Worm (Caenorhabditis elegans) whole organism, L1 larva: ENCODE data around the gene Y43F8C.5.

Experiments used
- C16A3.4 ChIP-seq: fragments of 150-350 bp; optimal IDR thresholded peaks from 2 replicates; lab custom pipeline; 2014; ENCODE audit warnings: missing biosample characterization, missing genetic modification characterization
- F16B12.6 ChIP-seq: fragments of 150-350 bp; optimal IDR thresholded peaks from 2 replicates; lab custom pipeline; 2014; ENCODE audit warnings: missing biosample characterization, missing genetic modification characterization
- blmp-1 ChIP-seq: fragments of 150-350 bp; optimal IDR thresholded peaks from 2 replicates; lab custom pipeline; 2014; ENCODE audit warnings: missing biosample characterization, missing genetic modification characterization
- ceh-82 ChIP-seq, 3 experiments: fragments of 150-350 bp in 1 of 3; sonication (generic microtip) in 2 of 3; optimal IDR thresholded peaks; 2 replicates each; lab custom pipeline; 2014 to 2017; ENCODE audit warnings: missing biosample characterization in 3 of 3, missing genetic modification characterization in 3 of 3
- ceh-88 ChIP-seq: fragments of 200-800 bp; sonication (Bioruptor generic); IDR thresholded peaks from 2 replicates; pipeline ENCODE4 v1.3.6; 2022; ENCODE audit warnings: missing genetic modification characterization, missing compliant biosample characterization
- dpl-1 ChIP-seq, 3 experiments: fragments of 150-350 bp in 2 of 3; sonication (generic microtip) in 1 of 3; optimal IDR thresholded peaks; 2 replicates each; lab custom pipeline; 2014 to 2017; ENCODE audit warnings: missing biosample characterization in 3 of 3, missing genetic modification characterization in 3 of 3, missing genetic modification reagents in 3 of 3
- efl-1 ChIP-seq, 4 experiments: fragments of 150-350 bp; optimal IDR thresholded peaks in 3 of 4; peaks in 1 of 4; 1 replicate in 1 of 4; 2 replicates in 3 of 4; lab custom pipeline; 2014; ENCODE audit warnings: missing biosample characterization in 2 of 4, missing genetic modification characterization in 2 of 4, missing genetic modification reagents in 2 of 4
- egl-13 ChIP-seq: sonication (generic microtip); optimal IDR thresholded peaks from 2 replicates; lab custom pipeline; 2016; ENCODE audit warnings: missing genotype, missing genetic modification reagents, missing genetic modification characterization, missing compliant biosample characterization
- egl-27 ChIP-seq, 2 experiments: fragments of 150-350 bp in 1 of 2; sonication (generic microtip); optimal IDR thresholded peaks; 3 replicates each; lab custom pipeline; 2017 to 2018; ENCODE audit warnings: missing biosample characterization in 2 of 2, missing genetic modification characterization in 2 of 2, missing genetic modification reagents in 2 of 2
- elt-2 ChIP-seq: sonication (generic microtip); optimal IDR thresholded peaks from 2 replicates; lab custom pipeline; 2016; ENCODE audit warnings: missing genetic modification characterization, mild to moderate bottlenecking, inconsistent platforms, missing compliant biosample characterization, missing genetic modification reagents
- elt-3 ChIP-seq, 6 experiments: fragments of 150-350 bp in 1 of 6; sonication (generic microtip); optimal IDR thresholded peaks; 2 replicates each; lab custom pipeline; 2017 to 2018; ENCODE audit warnings: missing biosample characterization in 6 of 6, missing genetic modification characterization in 6 of 6, inconsistent platforms in 1 of 6
- fkh-8 ChIP-seq: sonication (generic microtip); optimal IDR thresholded peaks from 2 replicates; lab custom pipeline; 2016; ENCODE audit warnings: mild to moderate bottlenecking, missing genetic modification characterization, missing compliant biosample characterization
- grh-1 ChIP-seq: fragments of 200-800 bp; sonication (Bioruptor generic); IDR thresholded peaks from 2 replicates; pipeline ENCODE4 v1.3.6; 2022; ENCODE audit warnings: missing genetic modification reagents, missing genetic modification characterization, missing compliant biosample characterization
- hpl-2 ChIP-seq: fragments of 150-350 bp; optimal IDR thresholded peaks from 2 replicates; lab custom pipeline; 2014; ENCODE audit warnings: missing biosample characterization, missing genetic modification reagents, missing genetic modification characterization
- jun-1 ChIP-seq: fragments of 150-350 bp; optimal IDR thresholded peaks from 2 replicates; lab custom pipeline; 2014; ENCODE audit warnings: missing biosample characterization, missing genetic modification reagents, missing genetic modification characterization
- lin-13 ChIP-seq: fragments of 150-350 bp; optimal IDR thresholded peaks from 2 replicates; lab custom pipeline; 2014; ENCODE audit warnings: missing biosample characterization, missing genetic modification reagents, missing genetic modification characterization
- lin-35 ChIP-seq, 2 experiments: fragments of 150-350 bp; optimal IDR thresholded peaks; 2 replicates each; lab custom pipeline; 2014; ENCODE audit warnings: missing biosample characterization in 2 of 2, missing genetic modification characterization in 2 of 2, missing genetic modification reagents in 2 of 2
- lir-3 ChIP-seq: sonication (generic microtip); optimal IDR thresholded peaks from 2 replicates; lab custom pipeline; 2016; ENCODE audit warnings: mild to moderate bottlenecking, missing genetic modification characterization, moderate library complexity, missing compliant biosample characterization; ENCODE audit not compliant: poor library complexity
- lsy-2 ChIP-seq, 2 experiments: fragments of 150-350 bp; optimal IDR thresholded peaks; 2 replicates each; lab custom pipeline; 2014; ENCODE audit warnings: missing biosample characterization in 2 of 2, missing genetic modification characterization in 2 of 2
- nhr-19 ChIP-seq: fragments of 200-800 bp; sonication (Bioruptor generic); conservative IDR thresholded peaks from 2 replicates; pipeline ENCODE4 v1.3.6; 2022; ENCODE audit warnings: missing genetic modification characterization, missing compliant biosample characterization
- nhr-20 ChIP-seq: sonication (generic microtip); optimal IDR thresholded peaks from 2 replicates; lab custom pipeline; 2016; ENCODE audit warnings: mild to moderate bottlenecking, missing genetic modification characterization, missing compliant biosample characterization
- nhr-28 ChIP-seq: fragments of 150-350 bp; optimal IDR thresholded peaks from 2 replicates; lab custom pipeline; 2014; ENCODE audit warnings: missing biosample characterization, missing genetic modification characterization
- nhr-76 ChIP-seq: sonication (generic microtip); optimal IDR thresholded peaks from 2 replicates; lab custom pipeline; 2017; ENCODE audit warnings: missing biosample characterization, missing genetic modification characterization
- nhr-85 ChIP-seq: sonication (generic microtip); peaks from one replicate; lab custom pipeline; 2016; ENCODE audit warnings: missing genetic modification characterization, inconsistent platforms, missing compliant biosample characterization
- pax-3 ChIP-seq: fragments of 200-800 bp; sonication (Bioruptor generic); optimal IDR thresholded peaks from 2 replicates; lab custom pipeline; 2018; ENCODE audit warnings: mild to moderate bottlenecking, missing genetic modification characterization, moderate library complexity, missing compliant biosample characterization
- skn-1 ChIP-seq: fragments of 150-350 bp; optimal IDR thresholded peaks from 2 replicates; lab custom pipeline; 2014; ENCODE audit warnings: missing biosample characterization, missing genetic modification characterization
- sox-4 ChIP-seq: sonication (generic microtip); optimal IDR thresholded peaks from 2 replicates; lab custom pipeline; 2016; ENCODE audit warnings: missing genetic modification characterization, missing compliant biosample characterization
- swsn-7 ChIP-seq: sonication (generic microtip); optimal IDR thresholded peaks from 2 replicates; lab custom pipeline; 2016; ENCODE audit warnings: missing genetic modification characterization, missing compliant biosample characterization
- tlp-1 ChIP-seq: fragments of 150-350 bp; optimal IDR thresholded peaks from 2 replicates; lab custom pipeline; 2014; ENCODE audit warnings: missing biosample characterization, missing genetic modification characterization
- unc-130 ChIP-seq: fragments of 150-350 bp; optimal IDR thresholded peaks from 2 replicates; lab custom pipeline; 2017; ENCODE audit warnings: missing biosample characterization, missing genetic modification characterization, inconsistent platforms
- unc-30 ChIP-seq: sonication (generic microtip); optimal IDR thresholded peaks from 2 replicates; lab custom pipeline; 2017; ENCODE audit warnings: missing biosample characterization, missing genetic modification characterization
- unc-62 ChIP-seq: fragments of 150-350 bp; optimal IDR thresholded peaks from 2 replicates; lab custom pipeline; 2014; ENCODE audit warnings: missing biosample characterization, missing genetic modification reagents, missing genetic modification characterization
- vab-15 ChIP-seq: sonication (generic microtip); optimal IDR thresholded peaks from 2 replicates; lab custom pipeline; 2017; ENCODE audit warnings: missing genotype, mild to moderate bottlenecking, missing genetic modification characterization, missing compliant biosample characterization
- xbp-1 ChIP-seq: sonication (generic microtip); optimal IDR thresholded peaks from 2 replicates; lab custom pipeline; 2016; ENCODE audit warnings: missing genetic modification characterization, missing compliant biosample characterization
- zip-4 ChIP-seq: fragments of 200-800 bp; sonication (Bioruptor generic); optimal IDR thresholded peaks from 2 replicates; lab custom pipeline; 2018; ENCODE audit warnings: mild to moderate bottlenecking, missing genetic modification characterization, moderate library complexity, missing compliant biosample characterization

The Y43F8C.5 gene

DNA sequence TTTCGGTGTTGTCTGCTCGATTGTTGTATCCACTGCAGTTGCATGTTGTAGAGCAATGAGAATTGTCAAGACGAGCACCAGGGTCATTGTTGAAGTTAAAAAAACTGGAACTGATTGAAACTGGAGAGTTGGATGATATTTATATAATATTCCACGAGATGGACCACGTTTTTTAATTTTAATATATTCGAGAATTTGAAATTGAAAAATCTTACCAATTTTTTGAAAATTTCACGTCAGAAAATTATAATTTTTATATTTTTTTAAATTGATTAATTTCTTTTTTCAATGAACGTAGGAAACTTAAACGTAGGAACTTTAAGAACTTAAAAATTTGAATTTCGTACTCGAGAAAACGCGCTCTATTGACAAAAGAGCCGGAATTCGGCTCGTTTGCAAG, at the start of gene Y43F8C.5:
Gene Y43F8C.5, minus strand, starts transcription at position 101 of the 400 bp plus-strand sequence.
- TF ChIP-seq sox-4 (no peak), tlp-1 (tag; lab: Kevin White, UChicago) (no peak), zip-4 (GFP tag; lab: Kevin White, UChicago) (no peak), nhr-76 (tag; lab: Kevin White, UChicago) (no peak), nhr-19 (no peak), elt-3 (tag; optimal IDR thresholded peaks at IDR 0.05; lab: Kevin White, UChicago) (no peak), efl-1 (optimal IDR thresholded peaks at IDR 0.05; lab: Kevin White, UChicago) (no peak), efl-1 (GFP tag; optimal IDR thresholded peaks at IDR 0.05 in 1 of 2; lab: Kevin White, UChicago) (no peak), unc-130 (no peak), egl-13 (no peak), swsn-7 (tag; lab: Kevin White, UChicago) (no peak), vab-15 (tag; lab: Kevin White, UChicago) (no peak)
- TF ChIP-seq, all 84 proteins: peak for 0

DNA sequence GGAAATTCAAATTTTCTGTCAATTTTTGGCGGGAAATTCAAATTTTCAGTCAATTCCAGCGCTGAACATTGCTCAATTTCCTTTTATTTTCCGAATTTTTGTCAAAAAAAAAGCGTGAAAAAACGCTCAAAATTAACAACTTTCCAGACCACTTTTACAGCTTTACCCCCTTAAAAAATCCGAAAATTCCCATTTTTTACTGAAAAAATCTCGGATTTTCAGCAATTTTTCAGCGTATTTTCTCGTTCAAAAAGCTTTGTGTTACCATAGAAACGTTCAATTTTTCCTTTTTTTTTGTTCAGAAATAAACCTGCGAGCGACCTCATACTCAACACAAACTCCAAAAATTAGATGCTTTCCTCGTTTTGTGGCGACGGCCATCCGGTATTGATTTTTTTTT, 42.1 kb upstream of the Y43F8C.5 start, which contains the start of gene mrp-7:
Gene mrp-7, plus strand, starts transcription at position 301 of the 400 bp plus-strand sequence.
- TF ChIP-seq lsy-2 (tag; optimal IDR thresholded peaks at IDR 0.05; lab: Kevin White, UChicago) (no peak), C16A3.4 (tag; lab: Kevin White, UChicago) (no peak), nhr-28 (tag; lab: Kevin White, UChicago) (no peak), unc-62 (GFP tag; lab: Kevin White, UChicago) (no peak), F16B12.6 (tag; lab: Kevin White, UChicago) (no peak), nhr-85 (tag; lab: Kevin White, UChicago) (no peak), lir-3 (tag; lab: Kevin White, UChicago) (no peak), fkh-8 (tag; lab: Kevin White, UChicago) (no peak), hpl-2 (no peak), ceh-88 (GFP tag; lab: Robert Waterston, UW) (no peak)

DNA sequence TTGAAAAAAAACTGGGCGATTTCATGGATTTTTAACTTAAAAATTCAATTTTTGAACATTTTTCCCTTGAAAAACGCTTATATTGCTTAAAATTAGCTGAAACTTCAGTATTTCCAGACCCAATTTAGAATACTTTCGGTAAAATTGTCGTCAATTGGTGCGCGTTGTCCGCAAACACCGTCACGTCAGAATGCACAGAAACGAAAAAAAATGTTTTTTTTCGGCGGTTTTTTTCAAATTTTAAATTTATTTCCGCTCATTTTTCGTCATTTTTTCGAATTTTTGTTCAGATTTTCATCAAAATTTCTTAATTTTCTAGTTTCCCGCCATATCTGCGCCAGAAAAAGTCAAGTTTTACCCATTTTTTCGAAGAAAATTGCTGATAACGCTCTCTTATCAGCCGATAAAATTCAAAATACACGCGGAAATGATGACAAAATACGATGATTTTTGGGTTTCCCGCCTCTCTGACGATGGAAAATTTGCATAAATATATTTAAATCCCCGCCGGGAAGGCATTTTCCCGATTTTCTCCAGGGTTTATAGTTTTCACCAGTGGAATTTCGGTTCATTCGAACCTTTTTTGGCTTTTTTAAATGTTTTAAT, 41.0 kb upstream of the Y43F8C.5 start:
- TF ChIP-seq elt-2 (tag; lab: Kevin White, UChicago) (peak; percentile 12), ceh-82 (tag; optimal IDR thresholded peaks at IDR 0.05; lab: Kevin White, UChicago) (no peak), lin-35 (GFP tag; optimal IDR thresholded peaks at IDR 0.05; lab: Kevin White, UChicago) (peak in 1 of 2 experiments; percentile 25), F16B12.6 (tag; lab: Kevin White, UChicago) (peak; percentile 64), efl-1 (optimal IDR thresholded peaks at IDR 0.05; lab: Kevin White, UChicago) (peak; percentile 70 to 81), efl-1 (GFP tag; optimal IDR thresholded peaks at IDR 0.05 in 1 of 2; lab: Kevin White, UChicago) (peak; percentile 73 to 95), xbp-1 (no peak), dpl-1 (GFP tag; optimal IDR thresholded peaks at IDR 0.05; lab: Kevin White, UChicago) (peak; percentile 29 to 60 (median 33))
- TF ChIP-seq, all 84 proteins: peak for 5

DNA sequence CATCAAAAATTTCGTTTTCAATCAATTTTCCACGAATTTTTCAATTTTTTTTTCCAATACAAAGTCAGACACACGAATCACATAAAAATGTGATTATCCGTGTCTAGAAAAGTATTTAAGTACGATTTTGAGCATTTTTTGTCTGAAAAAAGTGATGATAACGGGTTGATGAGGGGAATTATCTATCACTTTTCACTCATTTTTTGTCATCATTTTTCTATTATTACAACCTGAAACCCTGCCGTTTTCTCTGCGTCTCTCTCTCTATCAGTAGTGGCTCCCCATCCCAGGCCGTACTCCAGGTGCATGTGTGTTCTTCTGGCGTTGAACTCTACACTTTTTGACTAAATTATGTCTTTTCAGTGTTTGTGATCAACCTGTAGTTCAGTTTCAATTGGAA, 39.9 kb upstream of the Y43F8C.5 start:
- no peak for TF ChIP-seq fkh-8 (tag; lab: Kevin White, UChicago)
- no peak for TF ChIP-seq lin-13 (GFP tag; lab: Kevin White, UChicago)
- peak in 1 of 2 experiments; percentile 9 for TF ChIP-seq lin-35 (GFP tag; optimal IDR thresholded peaks at IDR 0.05; lab: Kevin White, UChicago)
- TF ChIP-seq elt-2 (tag; lab: Kevin White, UChicago) = peak; percentile 65
- TF ChIP-seq pax-3 (tag; lab: Kevin White, UChicago) = no peak
- no peak for TF ChIP-seq jun-1 (tag; lab: Kevin White, UChicago)
- no peak for TF ChIP-seq vab-15 (tag; lab: Kevin White, UChicago)
- TF ChIP-seq unc-30 (tag; lab: Kevin White, UChicago) = no peak
- TF ChIP-seq efl-1 (optimal IDR thresholded peaks at IDR 0.05; lab: Kevin White, UChicago) = no peak
- peak in 1 of 2 experiments; percentile 31 for TF ChIP-seq efl-1 (GFP tag; optimal IDR thresholded peaks at IDR 0.05 in 1 of 2; lab: Kevin White, UChicago)
- peak; percentile 72 for TF ChIP-seq skn-1

DNA sequence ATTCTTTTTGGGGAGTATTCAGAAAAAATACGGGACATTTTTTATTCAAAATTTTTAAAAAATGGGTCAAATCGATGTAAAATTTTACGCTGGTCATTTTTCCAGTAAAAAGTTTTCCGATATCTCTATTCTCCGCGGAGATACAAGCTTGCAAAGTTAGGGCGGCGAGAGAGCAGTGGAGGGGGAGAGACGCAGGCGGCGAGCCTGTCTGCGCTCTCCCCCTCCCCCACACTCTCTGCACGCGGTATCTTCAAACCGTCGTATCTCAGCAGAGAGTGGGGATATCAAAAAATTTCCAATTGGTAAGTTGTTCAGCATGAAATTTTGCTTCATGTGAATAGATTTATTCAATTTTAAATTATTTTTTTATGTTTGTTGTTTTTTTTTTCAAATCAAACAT, 39.4 kb upstream of the Y43F8C.5 start:
- TF ChIP-seq egl-27 (tag; optimal IDR thresholded peaks at IDR 0.05; lab: Kevin White, UChicago) = no peak
- TF ChIP-seq grh-1 (GFP tag; lab: Robert Waterston, UW) = no peak
- no peak for TF ChIP-seq vab-15 (tag; lab: Kevin White, UChicago)
- no peak for TF ChIP-seq pax-3 (tag; lab: Kevin White, UChicago)
- no peak for TF ChIP-seq elt-3 (tag; optimal IDR thresholded peaks at IDR 0.05; lab: Kevin White, UChicago)
- no peak for TF ChIP-seq nhr-20 (tag; lab: Kevin White, UChicago)
- no peak for TF ChIP-seq blmp-1 (tag; lab: Kevin White, UChicago)
- TF ChIP-seq jun-1 (tag; lab: Kevin White, UChicago) = no peak
- TF ChIP-seq, all 84 proteins: peak for 0
